Fruit fly (Drosophila melanogaster): Measurements from ENCODE around the gene CG15332.
A peak's percentile ranks its signal among the peaks of the same experiment; 100 is the strongest.

CG15332 gene

dm6 chrX:7933210-7933915, 22.4 kb downstream of the CG15332 start, which contains the start of the genes Dhdds and RpS14a:
Gene Dhdds, minus strand, starts transcription at chrX:7933351.
Gene RpS14a, plus strand, starts transcription at chrX:7933742.
- TF ChIP-seq bab1 (GFP tag; optimal IDR thresholded peaks at IDR 0.05) (peak; percentile 43), CG7045 (GFP tag; optimal IDR thresholded peaks at IDR 0.05) (peak; percentile 24), CG7101 (tag; optimal IDR thresholded peaks at IDR 0.05) (peak; percentile 77), toe (GFP tag; optimal IDR thresholded peaks at IDR 0.05) (no peak), CG14711 (tag; optimal IDR thresholded peaks at IDR 0.05) (peak; percentile 96), cnc (optimal IDR thresholded peaks at IDR 0.05) (no peak), Hr96 (GFP tag; optimal IDR thresholded peaks at IDR 0.05) (no peak), CG1620 (GFP tag; optimal IDR thresholded peaks at IDR 0.05) (peak; percentile 64), Mnt (GFP tag; optimal IDR thresholded peaks at IDR 0.05) (peak; percentile 81), tj (GFP tag; optimal IDR thresholded peaks at IDR 0.05) (peak; percentile 66), ovo (GFP tag; optimal IDR thresholded peaks at IDR 0.05) (peak; percentile 77), cic (GFP tag; optimal IDR thresholded peaks at IDR 0.05) (no peak), pad (GFP tag; optimal IDR thresholded peaks at IDR 0.05) (peak; percentile 66), Clk (GFP tag; optimal IDR thresholded peaks at IDR 0.05) (no peak), CG5204 (GFP tag; optimal IDR thresholded peaks at IDR 0.05) (no peak), kay (GFP tag; ENCODE audit: borderline replicate concordance) (no peak), CG11617 (GFP tag; optimal IDR thresholded peaks at IDR 0.05) (peak; percentile 91), Crg-1 (GFP tag; optimal IDR thresholded peaks at IDR 0.05) (peak; percentile 84), CG33017 (tag; optimal IDR thresholded peaks at IDR 0.05) (no peak), CG12768 (GFP tag; optimal IDR thresholded peaks at IDR 0.05) (no peak)

- TF ChIP-seq bab1 (GFP tag; optimal IDR thresholded peaks at IDR 0.05) (peak; percentile 55), Mnt (GFP tag; optimal IDR thresholded peaks at IDR 0.05) (peak; percentile 72), tj (GFP tag; optimal IDR thresholded peaks at IDR 0.05) (peak; percentile 75), CG7101 (tag; optimal IDR thresholded peaks at IDR 0.05) (peak; percentile 26), Clk (GFP tag; optimal IDR thresholded peaks at IDR 0.05) (no peak), CG5204 (GFP tag; optimal IDR thresholded peaks at IDR 0.05) (no peak), CG14711 (tag; optimal IDR thresholded peaks at IDR 0.05) (peak; percentile 35), ovo (GFP tag; optimal IDR thresholded peaks at IDR 0.05) (no peak)
These were observed 24.7 kb downstream of the CG15332 start, which contains the start of gene mahe for dm6 chrX:7931028-7931549. Gene mahe, minus strand, starts transcription at chrX:7931382.

- TF ChIP-seq ovo (GFP tag; optimal IDR thresholded peaks at IDR 0.05) = no peak
- no peak for TF ChIP-seq Mnt (GFP tag; optimal IDR thresholded peaks at IDR 0.05)
- TF ChIP-seq Clk (GFP tag; optimal IDR thresholded peaks at IDR 0.05) = no peak
- no peak for TF ChIP-seq CG7045 (GFP tag; optimal IDR thresholded peaks at IDR 0.05)
- no peak for TF ChIP-seq CG33017 (tag; optimal IDR thresholded peaks at IDR 0.05)
- no peak for TF ChIP-seq Crg-1 (GFP tag; optimal IDR thresholded peaks at IDR 0.05)
- TF ChIP-seq Hr96 (GFP tag; optimal IDR thresholded peaks at IDR 0.05) = no peak
- no peak for TF ChIP-seq bab1 (GFP tag; optimal IDR thresholded peaks at IDR 0.05)
- TF ChIP-seq tj (GFP tag; optimal IDR thresholded peaks at IDR 0.05) = peak; percentile 8
- peak; percentile 25 for TF ChIP-seq pad (GFP tag; optimal IDR thresholded peaks at IDR 0.05)
- TF ChIP-seq toe (GFP tag; optimal IDR thresholded peaks at IDR 0.05) = no peak
- TF ChIP-seq CG7101 (tag; optimal IDR thresholded peaks at IDR 0.05) = peak; percentile 19
- TF ChIP-seq CG14711 (tag; optimal IDR thresholded peaks at IDR 0.05) = no peak
- TF ChIP-seq CG1620 (GFP tag; optimal IDR thresholded peaks at IDR 0.05) = no peak
- peak; percentile 6 for TF ChIP-seq CG12768 (GFP tag; optimal IDR thresholded peaks at IDR 0.05)
- no peak for TF ChIP-seq CG11617 (GFP tag; optimal IDR thresholded peaks at IDR 0.05)
These were observed 25.4 kb downstream of the CG15332 start for dm6 chrX:7930236-7931027.

dm6 chrX:7924913-7925312, 30.9 kb downstream of the CG15332 start:
- TF ChIP-seq CG33017 (tag; optimal IDR thresholded peaks at IDR 0.05) (no peak), cnc (optimal IDR thresholded peaks at IDR 0.05) (no peak), CG7045 (GFP tag; optimal IDR thresholded peaks at IDR 0.05) (no peak), Clk (GFP tag; optimal IDR thresholded peaks at IDR 0.05) (no peak), ovo (GFP tag; optimal IDR thresholded peaks at IDR 0.05) (no peak), CG14711 (tag; optimal IDR thresholded peaks at IDR 0.05) (no peak), cic (GFP tag; optimal IDR thresholded peaks at IDR 0.05) (no peak), CG11617 (GFP tag; optimal IDR thresholded peaks at IDR 0.05) (no peak), bab1 (GFP tag; optimal IDR thresholded peaks at IDR 0.05) (no peak), Mnt (GFP tag; optimal IDR thresholded peaks at IDR 0.05) (no peak), tj (GFP tag; optimal IDR thresholded peaks at IDR 0.05) (no peak), CG12768 (GFP tag; optimal IDR thresholded peaks at IDR 0.05) (no peak)

- TF ChIP-seq CG33017 (tag; optimal IDR thresholded peaks at IDR 0.05) (no peak), CG1620 (GFP tag; optimal IDR thresholded peaks at IDR 0.05) (no peak), Crg-1 (GFP tag; optimal IDR thresholded peaks at IDR 0.05) (no peak), Clk (GFP tag; optimal IDR thresholded peaks at IDR 0.05) (no peak), cnc (optimal IDR thresholded peaks at IDR 0.05) (no peak)
These were observed 32.7 kb downstream of the CG15332 start for dm6 chrX:7923063-7923462.

Data from whole organism, adult.